Worm (Caenorhabditis elegans) whole organism, midembryonic: ENCODE results near the gene Y48A6C.4.

ENCODE experiments used
- cog-1 ChIP-seq: sonication (generic microtip); optimal IDR thresholded peaks from 2 replicates; lab custom pipeline; 2016; ENCODE audit warnings: missing genetic modification characterization, missing compliant biosample characterization
- med-1 ChIP-seq: sonication (generic microtip); optimal IDR thresholded peaks from 2 replicates; lab custom pipeline; 2017; ENCODE audit warnings: missing genetic modification characterization, mild to moderate bottlenecking, missing compliant biosample characterization, antibody characterized with exemption, missing genetic modification reagents; ENCODE audit not compliant: insufficient read depth
- ztf-29 ChIP-seq: fragments of 200-800 bp; sonication (Bioruptor generic); IDR thresholded peaks from 2 replicates; pipeline ENCODE4 v1.3.6; 2022; ENCODE audit warnings: missing genetic modification reagents, missing genetic modification characterization, missing compliant biosample characterization

- TF ChIP-seq med-1 (GFP tag; lab: Kevin White, UChicago): no peak
- no peak for TF ChIP-seq ztf-29 (GFP tag; lab: Robert Waterston, UW)
- TF ChIP-seq cog-1 (tag; lab: Kevin White, UChicago): no peak
Observed at ce11 chrIII:11113845-11114244, 5.8 kb upstream of the Y48A6C.4 start.
